Fruit fly (Drosophila melanogaster): Measurements from ENCODE around the gene ras.
A peak's percentile ranks its signal among the peaks of the same experiment; 100 is the strongest.

ras gene

dm6 chrX:10757616-10758078, 13.3 kb downstream of the ras start, which contains the start of gene Rph (continued):
- TF ChIP-seq zf30C (GFP tag; optimal IDR thresholded peaks at IDR 0.05) (no peak), gce (GFP tag; IDR thresholded peaks at IDR 0.05) (no peak), lov (optimal IDR thresholded peaks at IDR 0.05) (no peak), lov (GFP tag; IDR thresholded peaks at IDR 0.05) (no peak), Xrp1 (GFP tag; IDR thresholded peaks at IDR 0.05) (0 out of 2 replicates have a peak, but pooled peaks have one; percentile 12), pan (optimal IDR thresholded peaks at IDR 0.05) (no peak), pan (GFP tag; optimal IDR thresholded peaks at IDR 0.05 in 1 of 2, IDR thresholded peaks at IDR 0.05 in 1 of 2) (no peak), corto (GFP tag; optimal IDR thresholded peaks at IDR 0.05) (no peak), ewg (GFP tag; optimal IDR thresholded peaks at IDR 0.05) (peak; percentile 42), CG11456 (GFP tag; IDR thresholded peaks at IDR 0.05) (no peak), eve (GFP tag; optimal IDR thresholded peaks at IDR 0.05) (no peak), row (GFP tag; IDR thresholded peaks at IDR 0.05) (peak; percentile 64), crol (GFP tag; IDR thresholded peaks at IDR 0.05) (peak; percentile 70), Fer1 (GFP tag; optimal IDR thresholded peaks at IDR 0.05) (peak; percentile 46), Pdp1 (GFP tag; optimal IDR thresholded peaks at IDR 0.05) (peak in 1 of 2 experiments; percentile 30), CG6689 (GFP tag; IDR thresholded peaks at IDR 0.05) (0 out of 2 replicates have a peak, but pooled peaks have one; percentile 18), Meics (GFP tag; optimal IDR thresholded peaks at IDR 0.05) (no peak), fd64A (GFP tag; optimal IDR thresholded peaks at IDR 0.05) (no peak), Aef1 (GFP tag; IDR thresholded peaks at IDR 0.05) (no peak)

DNA sequence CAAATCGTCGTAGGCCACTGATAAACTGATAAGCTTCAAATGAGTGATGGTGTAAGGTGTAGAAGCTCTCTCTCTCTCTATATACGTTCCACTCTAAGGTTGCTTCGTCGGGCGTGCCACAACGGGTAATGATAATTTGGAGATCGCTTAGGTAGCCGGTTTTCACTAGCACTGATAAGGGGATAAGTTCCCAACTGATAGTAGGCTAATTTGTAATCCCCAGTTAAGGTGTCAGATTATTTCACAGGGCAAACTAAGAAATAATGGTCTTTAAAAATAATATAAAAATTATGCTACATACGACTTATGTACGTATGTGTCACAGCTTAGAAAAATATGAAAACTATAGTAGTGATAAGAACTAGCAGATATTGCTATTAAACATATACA, 18.3 kb downstream of the ras start:
- no peak for TF ChIP-seq CG14860 (GFP tag; IDR thresholded peaks at IDR 0.05; ENCODE audit: partially characterized antibody)
- no peak for TF ChIP-seq CG8290 (GFP tag; optimal IDR thresholded peaks at IDR 0.05)
- TF ChIP-seq CG8290 (tag; optimal IDR thresholded peaks at IDR 0.05): no peak
- TF ChIP-seq sim (GFP tag; IDR thresholded peaks at IDR 0.05): no peak
- peak; percentile 32 for TF ChIP-seq grn (GFP tag; optimal IDR thresholded peaks at IDR 0.05)
- TF ChIP-seq CG5180 (GFP tag; optimal IDR thresholded peaks at IDR 0.05): peak; percentile 29
- TF ChIP-seq Vsx1 (GFP tag; optimal IDR thresholded peaks at IDR 0.05): peak; percentile 80
- TF ChIP-seq mirr (GFP tag; optimal IDR thresholded peaks at IDR 0.05): peak; percentile 33
- peak; percentile 71 for TF ChIP-seq exex (tag; optimal IDR thresholded peaks at IDR 0.05)
- TF ChIP-seq PHDP (tag; optimal IDR thresholded peaks at IDR 0.05): no peak
- TF ChIP-seq CG32767 (GFP tag; IDR thresholded peaks at IDR 0.05): no peak
- no peak for TF ChIP-seq CG3726 (GFP tag; IDR thresholded peaks at IDR 0.05)
- no peak for TF ChIP-seq dm (GFP tag; optimal IDR thresholded peaks at IDR 0.05)
- no peak for TF ChIP-seq CG1647 (GFP tag; optimal IDR thresholded peaks at IDR 0.05)

DNA sequence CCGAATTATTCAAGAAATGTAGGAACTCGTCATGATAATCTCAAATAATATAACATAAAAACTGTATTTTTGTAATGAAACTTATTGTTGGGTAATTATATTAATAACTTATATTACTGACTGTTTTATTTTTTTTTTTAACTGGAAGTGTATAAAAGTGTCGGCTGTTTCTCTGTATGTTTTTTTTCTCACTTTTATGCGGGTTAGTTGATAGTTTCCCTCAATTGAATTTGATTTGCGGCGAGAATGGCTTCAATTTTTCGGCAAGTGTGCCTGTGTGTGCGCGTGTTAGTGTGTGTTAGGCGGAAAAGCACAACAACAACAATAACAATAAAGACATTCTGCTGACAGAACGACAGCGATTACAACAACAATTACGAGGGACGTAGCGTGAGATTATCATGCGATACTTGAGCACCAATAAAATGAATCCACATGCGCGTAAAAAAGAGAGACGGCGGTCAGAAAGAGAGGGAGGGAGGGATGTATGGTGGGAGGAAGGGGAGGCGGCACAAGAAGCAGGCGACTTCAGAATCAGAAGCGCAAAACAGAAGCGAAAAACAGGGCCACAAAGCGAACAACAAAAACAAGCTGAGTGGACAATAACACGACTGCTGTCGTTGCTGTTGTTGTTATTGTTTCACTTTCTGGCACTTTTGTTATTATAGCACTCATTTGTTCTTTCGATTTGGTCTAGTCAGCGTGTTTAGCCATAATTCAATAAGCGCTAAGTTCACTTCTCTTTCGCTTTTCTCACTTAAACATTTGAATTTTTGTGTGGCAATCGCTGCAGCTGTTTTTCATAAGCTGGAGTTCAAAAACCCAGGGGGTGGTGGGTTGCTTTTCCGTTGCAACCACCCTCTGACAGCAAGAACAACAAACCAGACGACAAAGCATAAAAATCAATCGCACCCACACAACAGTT, 18.9 kb downstream of the ras start:
- TF ChIP-seq CG13287 (GFP tag; IDR thresholded peaks at IDR 0.05; ENCODE audit: partially characterized antibody): peak; percentile 36; the same call in 1 of the 2 replicates
- TF ChIP-seq MESR4 (GFP tag; optimal IDR thresholded peaks at IDR 0.05): no peak
- TF ChIP-seq bowl (GFP tag; IDR thresholded peaks at IDR 0.05): peak; percentile 19; the same call in 1 of the 2 replicates
- peak; percentile 23 for TF ChIP-seq CG13424 (tag; optimal IDR thresholded peaks at IDR 0.05)
- TF ChIP-seq mam (GFP tag; optimal IDR thresholded peaks at IDR 0.05): no peak
- TF ChIP-seq H15 (GFP tag; IDR thresholded peaks at IDR 0.05): no peak
- peak; percentile 68 for TF ChIP-seq zf30C (GFP tag; optimal IDR thresholded peaks at IDR 0.05)
- no peak for TF ChIP-seq CG11085 (GFP tag; IDR thresholded peaks at IDR 0.05)
- no peak for TF ChIP-seq CG10654 (GFP tag; optimal IDR thresholded peaks at IDR 0.05)
- TF ChIP-seq CG3847 (GFP tag; IDR thresholded peaks at IDR 0.05): peak; percentile 12; the same call in 1 of the 2 replicates
- TF ChIP-seq Hmr (GFP tag; optimal IDR thresholded peaks at IDR 0.05): peak; percentile 64
- no peak for TF ChIP-seq Spps (tag; optimal IDR thresholded peaks at IDR 0.05)
- peak; percentile 9; the same call in 1 of the 2 replicates for TF ChIP-seq Scr (GFP tag; IDR thresholded peaks at IDR 0.05; ENCODE audit: partially characterized antibody)
- TF ChIP-seq dmrt99B (tag; optimal IDR thresholded peaks at IDR 0.05): peak; percentile 46
- TF ChIP-seq usp (GFP tag; optimal IDR thresholded peaks at IDR 0.05): no peak
- TF ChIP-seq Gug (GFP tag; IDR thresholded peaks at IDR 0.05): no peak
- TF ChIP-seq CG2678 (tag; optimal IDR thresholded peaks at IDR 0.05): peak; percentile 67

Measured in whole organism, embryonic.